Fruit fly (Drosophila melanogaster) whole organism, larva: Measurements from ENCODE around the gene nod.
A peak's percentile ranks its signal among the peaks of the same experiment; 100 is the strongest.
"Not testable (repeated sequence)": the region's sequence is repeated elsewhere in the genome, so short reads cannot be mapped to it uniquely, and the experiment has no call there.

Experiments used
- noc ChIP-seq: fragments of 200-800 bp; sonication (Bioruptor generic); optimal IDR thresholded peaks from 3 replicates; lab custom pipeline; 2019; ENCODE audit warnings: missing biosample characterization, mild to moderate bottlenecking, missing genetic modification characterization, moderate library complexity

nod gene

dm6 chrX:11569956-11570695, 10.4 kb upstream of the nod start, which contains the start of the genes Polr2A and CG11699:
Polr2A (minus strand) TSS chrX:11570326.
CG11699 (plus strand) TSS chrX:11570621.
- TF ChIP-seq noc (tag; lab: Kevin White, UChicago): peak; percentile 67

dm6 chrX:11572270-11572914, 8.2 kb upstream of the nod start, which contains the start of the genes Kmn1 and Reepl1:
Kmn1 (minus strand) TSS chrX:11572442.
Reepl1 (plus strand) TSS chrX:11572707.
- no peak for TF ChIP-seq noc (tag; lab: Kevin White, UChicago)

- no peak for TF ChIP-seq noc (tag; lab: Kevin White, UChicago)
These were observed 7.0 kb upstream of the nod start, which contains the start of gene CG11696 for dm6 chrX:11573529-11573928. CG11696 (plus strand) TSS chrX:11573731.

dm6 chrX:11576540-11576939, 4.0 kb upstream of the nod start, which contains the start of gene CG11695:
CG11695 (plus strand) TSS chrX:11576883.
- TF ChIP-seq noc (tag; lab: Kevin White, UChicago): peak; percentile 54

- no peak for TF ChIP-seq noc (tag; lab: Kevin White, UChicago)
These were observed 1.7 kb upstream of the nod start for dm6 chrX:11578841-11579240.

dm6 chrX:11584075-11584474, 3.5 kb downstream of the nod start, which contains the start of gene pkm:
pkm (minus strand) TSS chrX:11584175.
- TF ChIP-seq noc (tag; lab: Kevin White, UChicago): no peak

- not testable (repeated sequence) for TF ChIP-seq noc (tag; lab: Kevin White, UChicago)
These were observed 19.0 kb downstream of the nod start, which contains the start of gene rho-4 for dm6 chrX:11599589-11599988. rho-4 (plus strand) TSS chrX:11599838.

- TF ChIP-seq noc (tag; lab: Kevin White, UChicago): no peak
These were observed 20.3 kb downstream of the nod start for dm6 chrX:11600795-11601358.

dm6 chrX:11601408-11601807, 20.8 kb downstream of the nod start:
- no peak for TF ChIP-seq noc (tag; lab: Kevin White, UChicago)

- TF ChIP-seq noc (tag; lab: Kevin White, UChicago): no peak
These were observed 23.5 kb downstream of the nod start, which contains the start of gene CG2533 for dm6 chrX:11604094-11604493. CG2533 (minus strand) TSS chrX:11604194.

- no peak for TF ChIP-seq noc (tag; lab: Kevin White, UChicago)
These were observed 30.6 kb downstream of the nod start for dm6 chrX:11611056-11611644.

- peak; percentile 12 for TF ChIP-seq noc (tag; lab: Kevin White, UChicago)
These were observed 31.1 kb downstream of the nod start, which contains the start of the genes CG2247 and CG1703 for dm6 chrX:11611645-11612079. CG2247 (minus strand) TSS chrX:11611652. CG1703 (plus strand) TSS chrX:11611927.

dm6 chrX:11615652-11616495, 35.3 kb downstream of the nod start, which contains the start of the genes RPA3 and Met:
RPA3 (minus strand) TSS chrX:11615840.
Met (plus strand) TSS chrX:11616124.
- TF ChIP-seq noc (tag; lab: Kevin White, UChicago): no peak

dm6 chrX:11616496-11616952, 36.0 kb downstream of the nod start:
- no peak for TF ChIP-seq noc (tag; lab: Kevin White, UChicago)
